Worm (Caenorhabditis elegans): Measurements from ENCODE around the gene eef-1B.1.
A peak's percentile ranks its signal among the peaks of the same experiment; 100 is the strongest.

The eef-1B.1 gene

DNA sequence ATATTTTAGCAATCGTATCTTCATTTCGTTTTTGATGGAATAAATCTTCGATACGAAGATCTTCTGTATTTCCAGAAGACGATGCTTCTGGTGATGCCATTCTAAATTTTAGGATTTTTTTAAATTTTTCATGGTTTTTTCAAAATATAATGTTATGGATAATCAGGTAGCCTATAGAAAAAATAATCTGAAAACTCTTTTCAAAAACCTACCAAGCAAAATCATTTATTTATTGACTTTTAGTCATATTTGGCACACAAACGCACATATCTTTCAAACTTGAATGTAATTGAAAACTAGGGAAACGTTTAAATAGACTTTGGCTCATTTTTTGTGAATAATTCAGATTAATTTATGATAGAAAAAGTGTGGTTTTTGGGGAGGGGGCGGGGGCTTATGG lies 43.3 kb upstream of the eef-1B.1 start, which contains the start of gene F44B9.5:
F44B9.5 (minus strand) TSS at position 101 of the 400 bp plus-strand sequence.
- TF ChIP-seq tlf-1 (GFP tag; optimal IDR thresholded peaks at IDR 0.05) (no peak), F49E8.2 (tag; optimal IDR thresholded peaks at IDR 0.05; ENCODE audit: insufficient read depth) (no peak), rec-8 (tag; optimal IDR thresholded peaks at IDR 0.05) (no peak), C17E4.6 (GFP tag; IDR thresholded peaks at IDR 0.05) (no peak), F37B4.10 (GFP tag; IDR thresholded peaks at IDR 0.05) (no peak), gei-17 (GFP tag; optimal IDR thresholded peaks at IDR 0.05) (no peak), Y95B8A.8 (GFP tag; IDR thresholded peaks at IDR 0.05) (no peak), Y53G8AR.9 (GFP tag; conservative IDR thresholded peaks at IDR 0.05) (no peak), lin-35 (GFP tag; optimal IDR thresholded peaks at IDR 0.05) (no peak)

DNA sequence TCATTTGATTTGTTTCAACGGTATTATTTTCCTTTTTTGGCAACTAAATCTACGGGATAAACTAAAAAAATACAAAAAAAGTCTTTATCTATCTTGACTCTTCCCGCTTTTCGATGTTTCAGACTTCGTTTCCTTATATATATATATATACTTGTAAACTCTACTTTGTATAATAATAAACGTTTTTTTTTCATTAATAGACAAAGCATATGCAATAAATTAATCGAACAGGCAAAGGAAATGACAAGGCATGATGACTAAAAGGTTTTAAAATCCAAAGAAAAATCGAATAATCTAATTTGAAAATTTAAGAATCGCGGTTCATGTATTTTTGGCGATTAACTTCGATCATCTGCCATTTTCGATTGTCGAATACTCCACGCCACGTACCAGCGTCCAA lies 40.4 kb upstream of the eef-1B.1 start:
- TF ChIP-seq sptf-2 (GFP tag; optimal IDR thresholded peaks at IDR 0.05) (no peak), unc-130 (GFP tag; optimal IDR thresholded peaks at IDR 0.05) (peak; percentile 3), lsy-27 (tag; optimal IDR thresholded peaks at IDR 0.05; ENCODE audit: borderline replicate concordance, insufficient read depth) (no peak), sea-2 (GFP tag; IDR thresholded peaks at IDR 0.05) (no peak), mel-28 (tag; optimal IDR thresholded peaks at IDR 0.05; ENCODE audit: borderline replicate concordance) (no peak), atf-7 (tag; optimal IDR thresholded peaks at IDR 0.05) (no peak), bed-1 (GFP tag; IDR thresholded peaks at IDR 0.05) (no peak), C17E4.6 (GFP tag; IDR thresholded peaks at IDR 0.05) (no peak), nfya-2 (GFP tag; IDR thresholded peaks at IDR 0.05) (no peak), D2030.7 (GFP tag; IDR thresholded peaks at IDR 0.05) (no peak), madf-6 (GFP tag; IDR thresholded peaks at IDR 0.05) (0 out of 2 replicates have a peak, but pooled peaks have one; percentile 23), him-1 (tag; optimal IDR thresholded peaks at IDR 0.05) (peak; percentile 91), hrde-1 (tag; optimal IDR thresholded peaks at IDR 0.05; ENCODE audit: borderline replicate concordance) (peak; percentile 25), hmg-1.2 (GFP tag; IDR thresholded peaks at IDR 0.05) (no peak), nfya-1 (tag; optimal IDR thresholded peaks at IDR 0.05; ENCODE audit: borderline replicate concordance, insufficient read depth) (no peak), B0035.1 (tag; optimal IDR thresholded peaks at IDR 0.05) (no peak), hlh-12 (tag; optimal IDR thresholded peaks at IDR 0.05) (no peak), F37B4.10 (GFP tag; IDR thresholded peaks at IDR 0.05) (no peak), athp-1 (tag; optimal IDR thresholded peaks at IDR 0.05) (peak; percentile 31), let-607 (tag; optimal IDR thresholded peaks at IDR 0.05) (no peak), K11D2.4 (GFP tag; IDR thresholded peaks at IDR 0.05) (no peak), T26A5.8 (tag; optimal IDR thresholded peaks at IDR 0.05) (no peak), fkh-3 (tag; optimal IDR thresholded peaks at IDR 0.05) (no peak), nhr-80 (tag; optimal IDR thresholded peaks at IDR 0.05) (no peak), madf-3 (GFP tag; IDR thresholded peaks at IDR 0.05) (no peak), attf-5 (GFP tag; optimal IDR thresholded peaks at IDR 0.05) (no peak), rpc-1 (optimal IDR thresholded peaks at IDR 0.05) (no peak), rpc-1 (tag; optimal IDR thresholded peaks at IDR 0.05) (no peak), lag-1 (GFP tag; IDR thresholded peaks at IDR 0.05) (no peak), ztf-18 (tag; optimal IDR thresholded peaks at IDR 0.05) (no peak), zfh-2 (GFP tag; conservative IDR thresholded peaks at IDR 0.05) (no peak), nhr-120 (GFP tag; IDR thresholded peaks at IDR 0.05) (no peak), let-526 (GFP tag; IDR thresholded peaks at IDR 0.05) (no peak), nfyb-1 (GFP tag; IDR thresholded peaks at IDR 0.05) (no peak), pbrm-1 (GFP tag; IDR thresholded peaks at IDR 0.05) (no peak), B0336.3 (GFP tag; IDR thresholded peaks at IDR 0.05) (no peak)
